Worm (Caenorhabditis elegans): ENCODE results near the gene M01B2.10.

DNA sequence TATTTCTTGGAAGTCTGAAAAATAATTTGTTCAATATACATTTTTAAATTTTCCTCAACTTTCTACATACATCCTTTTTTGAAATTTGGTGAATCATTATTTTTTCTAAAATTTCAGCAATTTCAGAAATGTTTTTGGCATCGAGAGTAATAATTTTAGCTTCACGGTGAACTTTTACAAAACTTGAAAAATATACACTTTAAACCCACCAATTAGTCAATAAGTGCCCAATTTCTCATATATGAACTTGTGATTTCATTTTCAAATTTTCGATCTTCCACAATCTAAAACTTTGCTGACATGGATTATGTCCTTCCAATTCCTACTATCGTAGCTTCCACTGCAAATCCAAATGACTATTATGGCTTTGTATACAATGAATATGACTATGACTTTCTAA is 38.6 kb downstream of the M01B2.10 start, which contains the start of gene srw-24:
- no peak for TF ChIP-seq ref-1 (GFP tag; conservative IDR thresholded peaks at IDR 0.05)
- TF ChIP-seq klf-2 (GFP tag; conservative IDR thresholded peaks at IDR 0.05): no peak
- no peak for TF ChIP-seq ztf-29 (GFP tag; IDR thresholded peaks at IDR 0.05)
- TF ChIP-seq ztf-23 (GFP tag; IDR thresholded peaks at IDR 0.05): no peak
- TF ChIP-seq flt-1 (GFP tag; IDR thresholded peaks at IDR 0.05): no peak
- TF ChIP-seq med-1 (GFP tag; optimal IDR thresholded peaks at IDR 0.05; ENCODE audit: insufficient read depth): no peak
- TF ChIP-seq cog-1 (tag; optimal IDR thresholded peaks at IDR 0.05): no peak
- no peak for TF ChIP-seq T22C8.4 (GFP tag; IDR thresholded peaks at IDR 0.05)
- TF ChIP-seq tab-1 (GFP tag; IDR thresholded peaks at IDR 0.05): no peak
